Worm (Caenorhabditis elegans): ENCODE data around the gene F20D6.6.

ce11 chrV:8169150-8169549 is 9.4 kb downstream of the F20D6.6 start:
- no peak for TF ChIP-seq ceh-82 (tag; optimal IDR thresholded peaks at IDR 0.05)
- no peak for TF ChIP-seq lsy-2 (tag; optimal IDR thresholded peaks at IDR 0.05)
- no peak for TF ChIP-seq unc-130 (tag; optimal IDR thresholded peaks at IDR 0.05)
- no peak for TF ChIP-seq efl-1 (optimal IDR thresholded peaks at IDR 0.05)
- no peak for TF ChIP-seq efl-1 (GFP tag; optimal IDR thresholded peaks at IDR 0.05 in 1 of 2)
- TF ChIP-seq nhr-237 (tag; optimal IDR thresholded peaks at IDR 0.05): no peak
- no peak for TF ChIP-seq snpc-4 (tag; optimal IDR thresholded peaks at IDR 0.05)
- TF ChIP-seq skn-1 (tag; optimal IDR thresholded peaks at IDR 0.05): no peak
- no peak for TF ChIP-seq ceh-88 (GFP tag; IDR thresholded peaks at IDR 0.05)
- TF ChIP-seq nhr-12 (tag; optimal IDR thresholded peaks at IDR 0.05): no peak
- TF ChIP-seq lin-13 (GFP tag; optimal IDR thresholded peaks at IDR 0.05): no peak
- no peak for TF ChIP-seq pax-3 (tag; optimal IDR thresholded peaks at IDR 0.05)
- TF ChIP-seq nhr-11 (tag; optimal IDR thresholded peaks at IDR 0.05): no peak

All from whole organism, L1 larva.